Fruit fly (Drosophila melanogaster): ENCODE measurements around the gene up.

up gene

DNA sequence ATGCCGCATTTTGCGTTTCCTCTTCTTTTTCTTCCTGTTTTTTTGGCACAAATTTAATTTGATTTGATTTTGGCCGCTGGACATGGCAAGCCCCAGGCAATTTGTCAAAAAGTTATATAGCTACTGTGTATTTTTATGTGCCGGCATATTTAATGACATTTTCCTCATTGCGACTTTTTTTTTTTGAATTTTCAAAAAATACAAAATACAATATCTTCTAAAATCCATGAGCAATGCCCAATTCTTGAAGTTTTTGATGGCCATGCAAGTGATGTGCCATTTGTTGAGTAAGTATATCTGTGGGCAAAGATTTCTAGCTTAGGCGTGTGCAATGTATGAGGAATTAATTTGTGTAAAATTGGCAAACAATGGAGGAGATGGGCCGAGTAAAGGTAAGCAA lies 46.7 kb downstream of the up start, which contains the start of gene CG11816:
TSS of gene CG11816 (minus strand) at position 101 of the 400 bp plus-strand sequence.
- TF ChIP-seq Hr96 (GFP tag; optimal IDR thresholded peaks at IDR 0.05) = no peak
- TF ChIP-seq Mnt (GFP tag; optimal IDR thresholded peaks at IDR 0.05) = no peak
- TF ChIP-seq pad (GFP tag; optimal IDR thresholded peaks at IDR 0.05) = no peak
- TF ChIP-seq CG11617 (GFP tag; optimal IDR thresholded peaks at IDR 0.05) = no peak
- TF ChIP-seq kay (GFP tag; ENCODE audit: borderline replicate concordance) = no peak
- no peak for TF ChIP-seq toe (GFP tag; optimal IDR thresholded peaks at IDR 0.05)
- no peak for TF ChIP-seq CG5204 (GFP tag; optimal IDR thresholded peaks at IDR 0.05)
- no peak for TF ChIP-seq CG7045 (GFP tag; optimal IDR thresholded peaks at IDR 0.05)
- TF ChIP-seq CG14711 (tag; optimal IDR thresholded peaks at IDR 0.05) = no peak

Measured in whole organism, adult.